Worm (Caenorhabditis elegans) whole organism, late embryonic: ENCODE data around the gene srt-56.
A peak's percentile ranks its signal among the peaks of the same experiment; 100 is the strongest.

Experiments used
- C08G9.2 ChIP-seq: sonication (generic microtip); optimal IDR thresholded peaks from 2 replicates; lab custom pipeline; 2016; ENCODE audit warnings: mild to moderate bottlenecking, missing genetic modification characterization, moderate library complexity, missing compliant biosample characterization
- C38D4.7 ChIP-seq: fragments of 200-800 bp; sonication (Bioruptor generic); optimal IDR thresholded peaks from 2 replicates; lab custom pipeline; 2018; ENCODE audit warnings: mild to moderate bottlenecking, missing genetic modification characterization, moderate library complexity, missing compliant biosample characterization
- K02D7.2 ChIP-seq: sonication (generic microtip); optimal IDR thresholded peaks from 2 replicates; lab custom pipeline; 2017; ENCODE audit warnings: mild to moderate bottlenecking, missing genetic modification characterization, missing compliant biosample characterization
- K09A11.1 ChIP-seq: sonication (generic microtip); optimal IDR thresholded peaks from 2 replicates; lab custom pipeline; 2017; ENCODE audit warnings: antibody characterized with exemption, mild to moderate bottlenecking, missing genetic modification characterization, missing compliant biosample characterization; ENCODE audit not compliant: insufficient read depth
- ama-1 ChIP-seq: fragments of 150-350 bp; optimal IDR thresholded peaks from 2 replicates; lab custom pipeline; 2014
- ceh-14 ChIP-seq: sonication (generic microtip); optimal IDR thresholded peaks from 2 replicates; lab custom pipeline; 2016; ENCODE audit warnings: missing genotype, missing genetic modification characterization, missing compliant biosample characterization
- ceh-19 ChIP-seq: fragments of 200-800 bp; sonication (Bioruptor generic); optimal IDR thresholded peaks from 2 replicates; lab custom pipeline; 2018; ENCODE audit warnings: mild to moderate bottlenecking, missing genetic modification characterization, missing compliant biosample characterization
- ceh-22 ChIP-seq: sonication (generic microtip); optimal IDR thresholded peaks from 2 replicates; lab custom pipeline; 2017; ENCODE audit warnings: missing biosample characterization, missing genetic modification characterization
- ceh-24 ChIP-seq: sonication (generic microtip); optimal IDR thresholded peaks from 2 replicates; lab custom pipeline; 2016; ENCODE audit warnings: mild to moderate bottlenecking, missing genetic modification characterization, missing compliant biosample characterization
- ceh-30 ChIP-seq: fragments of 150-350 bp; optimal IDR thresholded peaks from 2 replicates; lab custom pipeline; 2014; ENCODE audit warnings: missing biosample characterization, missing genetic modification characterization
- ceh-31 ChIP-seq: sonication (generic microtip); optimal IDR thresholded peaks from 2 replicates; lab custom pipeline; 2016; ENCODE audit warnings: missing genetic modification characterization, missing compliant biosample characterization
- ceh-34 ChIP-seq: sonication (generic microtip); optimal IDR thresholded peaks from 2 replicates; lab custom pipeline; 2016; ENCODE audit warnings: mild to moderate bottlenecking, missing genetic modification characterization, missing compliant biosample characterization
- ceh-48 ChIP-seq: sonication (generic microtip); optimal IDR thresholded peaks from 2 replicates; lab custom pipeline; 2016; ENCODE audit warnings: missing genetic modification characterization, inconsistent platforms, missing compliant biosample characterization
- ceh-6 ChIP-seq: fragments of 200-800 bp; sonication (Bioruptor generic); optimal IDR thresholded peaks from 2 replicates; lab custom pipeline; 2018; ENCODE audit warnings: mild to moderate bottlenecking, missing genetic modification characterization, missing compliant biosample characterization
- ceh-9 ChIP-seq: sonication (generic microtip); optimal IDR thresholded peaks from 2 replicates; lab custom pipeline; 2016; ENCODE audit warnings: mild to moderate bottlenecking, missing genetic modification characterization, inconsistent platforms, missing compliant biosample characterization
- eyg-1 ChIP-seq: sonication (generic microtip); optimal IDR thresholded peaks from 2 replicates; lab custom pipeline; 2016; ENCODE audit warnings: missing genotype, missing genetic modification characterization, missing compliant biosample characterization
- fax-1 ChIP-seq: sonication (generic microtip); optimal IDR thresholded peaks from 2 replicates; lab custom pipeline; 2016; ENCODE audit warnings: missing genotype, missing genetic modification characterization, missing compliant biosample characterization
- fkh-6 ChIP-seq: sonication (generic microtip); optimal IDR thresholded peaks from 2 replicates; lab custom pipeline; 2016; ENCODE audit warnings: missing genetic modification characterization, missing compliant biosample characterization
- hlh-13 ChIP-seq: fragments of 200-800 bp; sonication (Bioruptor generic); optimal IDR thresholded peaks from 2 replicates; lab custom pipeline; 2018; ENCODE audit warnings: mild to moderate bottlenecking, missing genetic modification characterization, missing compliant biosample characterization
- hlh-15 ChIP-seq: sonication (generic microtip); optimal IDR thresholded peaks from 2 replicates; lab custom pipeline; 2016; ENCODE audit warnings: missing genetic modification characterization, missing compliant biosample characterization
- hlh-6 ChIP-seq: sonication (generic microtip); optimal IDR thresholded peaks from 2 replicates; lab custom pipeline; 2016; ENCODE audit warnings: missing genotype, missing genetic modification characterization, missing compliant biosample characterization
- hlh-8 ChIP-seq: sonication (generic microtip); optimal IDR thresholded peaks from 2 replicates; lab custom pipeline; 2016; ENCODE audit warnings: missing genotype, missing genetic modification characterization, missing compliant biosample characterization
- lim-6 ChIP-seq: sonication (generic microtip); optimal IDR thresholded peaks from 2 replicates; lab custom pipeline; 2016; ENCODE audit warnings: missing genetic modification characterization, missing compliant biosample characterization
- madf-2 ChIP-seq: sonication (generic microtip); optimal IDR thresholded peaks from 2 replicates; lab custom pipeline; 2017; ENCODE audit warnings: missing genetic modification characterization, missing compliant biosample characterization
- mec-3 ChIP-seq: sonication (generic microtip); optimal IDR thresholded peaks from 2 replicates; lab custom pipeline; 2016; ENCODE audit warnings: borderline replicate concordance, missing genetic modification characterization, missing compliant biosample characterization
- nfya-1 ChIP-seq: sonication (generic microtip); optimal IDR thresholded peaks from 2 replicates; lab custom pipeline; 2017; ENCODE audit warnings: missing genetic modification characterization, mild to moderate bottlenecking, missing compliant biosample characterization, antibody characterized with exemption, moderate library complexity
- nhr-11 ChIP-seq: fragments of 150-350 bp; optimal IDR thresholded peaks from 2 replicates; lab custom pipeline; 2014; ENCODE audit warnings: missing biosample characterization, missing genetic modification characterization
- nhr-232 ChIP-seq: sonication (generic microtip); optimal IDR thresholded peaks from 2 replicates; lab custom pipeline; 2016; ENCODE audit warnings: missing genetic modification characterization, missing compliant biosample characterization
- npax-4 ChIP-seq: sonication (generic microtip); optimal IDR thresholded peaks from 2 replicates; lab custom pipeline; 2016; ENCODE audit warnings: missing genetic modification characterization, missing compliant biosample characterization
- odd-2 ChIP-seq: sonication (generic microtip); optimal IDR thresholded peaks from 2 replicates; lab custom pipeline; 2017; ENCODE audit warnings: antibody characterized with exemption, mild to moderate bottlenecking, missing genetic modification characterization, missing compliant biosample characterization
- pag-3 ChIP-seq: sonication (generic microtip); optimal IDR thresholded peaks from 2 replicates; lab custom pipeline; 2016; ENCODE audit warnings: missing compliant biosample characterization, missing genetic modification characterization, borderline replicate concordance
- pax-1 ChIP-seq: fragments of 150-350 bp; optimal IDR thresholded peaks from 2 replicates; lab custom pipeline; 2014; ENCODE audit warnings: missing biosample characterization, missing genetic modification characterization
- ref-2 ChIP-seq: sonication (generic microtip); optimal IDR thresholded peaks from 2 replicates; lab custom pipeline; 2016; ENCODE audit warnings: missing genetic modification characterization, missing compliant biosample characterization
- rnt-1 ChIP-seq: sonication (generic microtip); optimal IDR thresholded peaks from 2 replicates; lab custom pipeline; 2016; ENCODE audit warnings: missing genetic modification characterization, missing compliant biosample characterization
- sdc-2 ChIP-seq: sonication (generic microtip); optimal IDR thresholded peaks from 2 replicates; lab custom pipeline; 2016; ENCODE audit warnings: missing genotype, missing genetic modification characterization, missing compliant biosample characterization
- syd-9 ChIP-seq: sonication (generic microtip); optimal IDR thresholded peaks from 2 replicates; lab custom pipeline; 2016; ENCODE audit warnings: mild to moderate bottlenecking, missing genetic modification characterization, moderate library complexity, missing compliant biosample characterization
- tbx-7 ChIP-seq: sonication (generic microtip); optimal IDR thresholded peaks from 2 replicates; lab custom pipeline; 2016; ENCODE audit warnings: missing genotype, missing genetic modification characterization, missing compliant biosample characterization
- unc-3 ChIP-seq, 2 experiments: fragments of 200-800 bp in 1 of 2; sonication (Bioruptor generic) in 1 of 2; sonication (generic microtip) in 1 of 2; conservative IDR thresholded peaks in 1 of 2; optimal IDR thresholded peaks in 1 of 2; 2 replicates each; pipeline versions ENCODE4 v1.3.6 to Lab custom; 2016 to 2022; ENCODE audit warnings: missing compliant biosample characterization in 2 of 2, missing genetic modification characterization in 2 of 2, missing genetic modification reagents in 1 of 2
- unc-42 ChIP-seq: sonication (generic microtip); optimal IDR thresholded peaks from 2 replicates; lab custom pipeline; 2016; ENCODE audit warnings: missing genotype, missing genetic modification characterization, missing compliant biosample characterization

The srt-56 gene

DNA sequence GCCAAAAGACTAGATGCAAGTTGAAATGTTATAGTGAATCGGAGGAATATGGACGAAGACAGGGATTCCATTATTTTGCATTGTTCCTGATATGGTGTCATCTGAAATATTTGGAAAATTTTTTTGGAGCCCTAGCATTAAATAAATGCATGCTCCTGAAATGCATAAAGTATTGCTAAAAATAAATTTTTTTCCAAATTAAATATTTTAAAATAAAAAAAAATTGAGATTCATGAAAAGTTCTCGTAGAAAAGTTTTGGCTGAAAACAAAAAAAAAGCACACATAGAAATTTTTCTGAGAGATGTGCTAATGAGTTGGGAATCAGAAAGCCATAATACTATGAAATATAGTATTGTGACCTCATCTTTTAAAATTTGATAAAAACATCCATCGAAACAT, 33.4 kb upstream of the srt-56 start, which contains the start of gene srab-7:
TSS of gene srab-7 (minus strand) at position 101 of the 400 bp plus-strand sequence.
- no peak for TF ChIP-seq eyg-1
- TF ChIP-seq, all 69 proteins: peak for 0

DNA sequence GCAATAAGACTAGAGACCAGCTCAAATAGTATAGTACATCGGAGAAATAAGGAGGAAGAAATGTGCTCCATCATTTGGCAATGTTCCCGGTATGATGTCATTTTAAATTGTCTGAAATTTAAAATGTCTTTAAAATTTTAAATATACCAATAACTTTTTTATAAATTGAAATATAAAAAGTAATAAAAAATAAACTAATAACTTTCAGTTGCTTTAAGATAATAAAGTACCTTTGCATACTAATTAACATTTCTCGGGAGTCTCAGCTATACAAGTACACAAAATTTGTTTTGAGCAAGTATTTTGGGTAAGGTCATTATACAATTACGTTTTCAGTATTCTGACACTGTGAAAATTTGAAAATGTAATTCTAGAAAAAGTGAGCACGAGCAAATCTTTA, 30.2 kb upstream of the srt-56 start, which contains the start of gene srab-6:
TSS of gene srab-6 (minus strand) at position 101 of the 400 bp plus-strand sequence.
- TF ChIP-seq ceh-31 (tag; lab: Kevin White, UChicago) (no peak), lim-6 (tag; lab: Kevin White, UChicago) (no peak), ceh-24 (tag; lab: Kevin White, UChicago) (no peak), nhr-232 (tag; lab: Kevin White, UChicago) (no peak), rnt-1 (no peak), pag-3 (no peak)

DNA sequence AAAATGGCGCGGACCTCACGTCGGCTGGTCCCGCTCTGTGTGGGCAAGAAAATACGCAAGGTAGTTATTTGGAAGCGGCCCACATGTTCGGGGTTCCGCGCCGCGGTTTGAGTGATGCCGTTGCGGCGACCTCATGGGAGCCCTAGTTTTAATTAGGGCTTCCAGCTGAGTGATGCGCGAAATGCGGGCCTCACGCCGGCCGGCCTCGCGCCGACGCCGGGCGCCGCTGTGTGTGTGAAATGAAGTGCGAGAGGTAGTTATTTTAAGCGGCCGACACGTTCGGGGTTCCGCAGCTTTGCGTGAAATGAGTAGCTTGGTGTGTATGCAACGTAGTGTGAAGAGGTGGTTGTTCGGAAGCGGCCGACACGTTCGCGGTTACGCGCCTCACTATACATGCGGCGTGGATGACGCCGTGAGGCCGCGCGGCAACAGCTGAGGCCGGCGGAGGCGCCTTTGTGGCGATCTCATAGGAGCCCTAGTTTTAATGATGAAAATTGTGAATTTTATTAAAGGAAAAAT, 28.3 kb upstream of the srt-56 start:
- TF ChIP-seq ref-2 (tag; lab: Kevin White, UChicago) (peak; percentile 22), sdc-2 (tag; lab: Kevin White, UChicago) (peak; percentile 6), ceh-34 (peak; percentile 29), ceh-31 (tag; lab: Kevin White, UChicago) (peak; percentile 9), odd-2 (tag; lab: Kevin White, UChicago) (no peak), ceh-19 (no peak)
- TF ChIP-seq, all 69 proteins: peak for 4

- TF ChIP-seq unc-42 (tag; lab: Kevin White, UChicago) (no peak), ceh-6 (GFP tag; lab: Kevin White, UChicago) (no peak), fkh-6 (tag; lab: Kevin White, UChicago) (no peak), mec-3 (tag; lab: Kevin White, UChicago) (no peak), fax-1 (tag; lab: Kevin White, UChicago) (no peak), eyg-1 (no peak), ceh-9 (tag; lab: Kevin White, UChicago) (no peak), nhr-11 (tag; lab: Kevin White, UChicago) (no peak), ceh-22 (no peak), C38D4.7 (GFP tag; lab: Kevin White, UChicago) (no peak)
- TF ChIP-seq, all 69 proteins: peak for 0
These were observed 25.3 kb upstream of the srt-56 start, which contains the start of gene srab-11 for ce11 chrV:3146932-3147331. srab-11 (minus strand) TSS chrV:3147032.

DNA sequence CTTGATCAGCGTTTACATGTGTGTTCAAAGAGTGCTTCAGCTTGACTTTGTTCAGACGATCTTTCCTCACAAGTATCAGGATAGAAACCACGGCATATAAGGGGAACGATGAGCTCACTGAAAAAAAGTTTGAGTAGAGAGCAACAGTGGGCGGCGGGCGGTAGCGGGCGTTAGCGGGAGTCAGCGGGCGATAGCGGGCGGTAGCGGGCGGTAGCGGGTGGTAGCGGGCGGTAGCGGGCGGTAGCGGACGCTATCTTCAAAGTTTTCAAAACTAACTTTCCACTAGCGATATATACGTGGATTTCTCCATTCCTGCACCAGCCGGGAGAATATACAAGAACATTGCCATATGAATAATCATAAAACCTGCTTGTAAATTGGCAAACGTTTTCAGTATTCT, 23.6 kb upstream of the srt-56 start:
- TF ChIP-seq syd-9 (tag; lab: Kevin White, UChicago) (no peak), ama-1 (lab: Kevin White, UChicago) (no peak), tbx-7 (tag; lab: Kevin White, UChicago) (no peak), K02D7.2 (tag; lab: Kevin White, UChicago) (no peak), hlh-13 (GFP tag; lab: Kevin White, UChicago) (no peak), hlh-15 (tag; lab: Kevin White, UChicago) (no peak), hlh-6 (tag; lab: Kevin White, UChicago) (no peak), unc-3 (GFP tag; conservative IDR thresholded peaks at IDR 0.05; lab: Robert Waterston, UW) (no peak), unc-3 (tag; optimal IDR thresholded peaks at IDR 0.05; lab: Kevin White, UChicago) (no peak), K09A11.1 (tag; lab: Kevin White, UChicago) (no peak), ceh-30 (no peak), C08G9.2 (tag; lab: Kevin White, UChicago) (no peak), npax-4 (tag; lab: Kevin White, UChicago) (no peak), pax-1 (no peak), ceh-14 (tag; lab: Kevin White, UChicago) (no peak), nfya-1 (no peak), madf-2 (tag; lab: Kevin White, UChicago) (no peak), ceh-48 (tag; lab: Kevin White, UChicago) (no peak), hlh-8 (tag; lab: Kevin White, UChicago) (no peak), ceh-22 (no peak)
- TF ChIP-seq, all 69 proteins: peak for 0
